Fruit fly (Drosophila melanogaster) whole organism, adult: ENCODE results near the gene Piezo.

ENCODE experiments used
- CG11617 ChIP-seq: fragments of 200-800 bp; sonication (Bioruptor generic); optimal IDR thresholded peaks from 2 replicates; lab custom pipeline; 2017; ENCODE audit warnings: mild to moderate bottlenecking, missing biosample characterization, missing genetic modification reagents, missing genetic modification characterization
- CG33017 ChIP-seq: fragments of 200-800 bp; sonication (Bioruptor generic); optimal IDR thresholded peaks from 2 replicates; lab custom pipeline; 2018; ENCODE audit warnings: missing biosample characterization, mild to moderate bottlenecking, missing genetic modification characterization, moderate library complexity
- CG7045 ChIP-seq: fragments of 200-800 bp; sonication (Bioruptor generic); optimal IDR thresholded peaks from 2 replicates; lab custom pipeline; 2017; ENCODE audit warnings: missing biosample characterization, mild to moderate bottlenecking, missing genetic modification characterization
- CG7101 ChIP-seq: fragments of 200-800 bp; sonication (Bioruptor generic); optimal IDR thresholded peaks from 2 replicates; lab custom pipeline; 2018; ENCODE audit warnings: missing biosample characterization, mild to moderate bottlenecking, missing genetic modification characterization, moderate library complexity
- Clk ChIP-seq: fragments of 200-800 bp; sonication (Bioruptor generic); optimal IDR thresholded peaks from 2 replicates; lab custom pipeline; 2017; ENCODE audit warnings: missing biosample characterization, missing genetic modification characterization
- Crg-1 ChIP-seq: fragments of 200-800 bp; sonication (Bioruptor generic); optimal IDR thresholded peaks from 2 replicates; lab custom pipeline; 2016; ENCODE audit warnings: missing biosample characterization, missing genetic modification characterization
- Hr96 ChIP-seq: fragments of 200-800 bp; sonication (Bioruptor generic); optimal IDR thresholded peaks from 2 replicates; lab custom pipeline; 2016; ENCODE audit warnings: missing biosample characterization, missing genetic modification characterization
- ovo ChIP-seq: fragments of 200-800 bp; sonication (Bioruptor generic); optimal IDR thresholded peaks from 2 replicates; lab custom pipeline; 2016; ENCODE audit warnings: missing biosample characterization, missing genetic modification characterization
- pad ChIP-seq: fragments of 200-800 bp; sonication (Bioruptor generic); optimal IDR thresholded peaks from 3 replicates; lab custom pipeline; 2017; ENCODE audit warnings: missing biosample characterization, missing genetic modification characterization, mild to moderate bottlenecking, moderate library complexity, missing genetic modification reagents
- toe ChIP-seq: fragments of 200-800 bp; sonication (Bioruptor generic); optimal IDR thresholded peaks from 2 replicates; lab custom pipeline; 2016; ENCODE audit warnings: missing biosample characterization, missing genetic modification characterization

DNA sequence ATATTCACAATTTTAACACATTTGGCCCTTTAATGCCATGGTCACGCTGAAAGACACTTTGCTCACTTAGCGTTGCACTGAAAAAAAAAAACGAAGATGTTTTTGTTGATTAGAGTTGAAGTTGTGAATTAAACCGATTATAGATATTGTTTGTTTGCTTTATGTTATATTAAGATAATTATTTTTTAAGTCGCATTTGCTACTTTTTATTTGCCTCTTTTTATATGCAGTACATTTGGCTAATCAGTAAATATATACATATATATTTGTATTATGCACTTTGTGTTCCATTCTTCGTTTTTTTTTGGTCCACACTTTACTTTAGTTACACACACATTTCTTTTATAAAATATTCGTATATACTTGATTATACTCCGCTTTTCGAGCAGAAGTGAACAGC lies 67.4 kb downstream of the Piezo start:
- no peak for TF ChIP-seq pad (GFP tag; lab: Kevin White, UChicago)
- TF ChIP-seq CG7101 (tag; lab: Kevin White, UChicago) = no peak
- no peak for TF ChIP-seq ovo (GFP tag; lab: Kevin White, UChicago)
- no peak for TF ChIP-seq CG11617 (GFP tag; lab: Kevin White, UChicago)
- TF ChIP-seq Clk = no peak
- TF ChIP-seq CG33017 (tag; lab: Kevin White, UChicago) = no peak
- no peak for TF ChIP-seq toe
- TF ChIP-seq Hr96 (GFP tag; lab: Kevin White, UChicago) = no peak
- no peak for TF ChIP-seq Crg-1
- TF ChIP-seq CG7045 (GFP tag; lab: Kevin White, UChicago) = no peak
